Fruit fly (Drosophila melanogaster) whole organism, embryonic: ENCODE results near the gene CG6693.

Source experiments
- ATbp ChIP-seq: fragments of 200-800 bp; sonication (Bioruptor generic); optimal IDR thresholded peaks from 2 replicates; lab custom pipeline; 2017; ENCODE audit warnings: missing biosample characterization, mild to moderate bottlenecking, missing genetic modification characterization, missing genetic modification reagents
- Asciz ChIP-seq: fragments of 200-800 bp; sonication (Bioruptor generic); optimal IDR thresholded peaks from 2 replicates; lab custom pipeline; 2017; ENCODE audit warnings: missing biosample characterization, mild to moderate bottlenecking, missing genetic modification characterization, missing genetic modification reagents
- Awh ChIP-seq: fragments of 200-800 bp; sonication (Bioruptor generic); IDR thresholded peaks from 2 replicates; pipeline ENCODE4, ENCODE4 v1.3.6; 2022; ENCODE audit warnings: missing biosample characterization, missing genetic modification characterization
- Bgb ChIP-seq: fragments of 200-800 bp; sonication (Bioruptor generic); IDR thresholded peaks from 2 replicates; pipeline ENCODE4 v1.3.6; 2022; ENCODE audit warnings: missing biosample characterization, missing genetic modification characterization; ENCODE audit not compliant: partially characterized antibody
- CG11085 ChIP-seq: fragments of 200-800 bp; sonication (Bioruptor generic); IDR thresholded peaks from 2 replicates; pipeline ENCODE4 v1.3.6; 2022; ENCODE audit warnings: missing biosample characterization, missing genetic modification characterization
- CG11456 ChIP-seq: fragments of 200-800 bp; sonication (Bioruptor generic); IDR thresholded peaks from 3 replicates; pipeline ENCODE4 v1.3.6; 2022; ENCODE audit warnings: missing biosample characterization, missing genetic modification characterization
- CG1233 ChIP-seq: fragments of 200-800 bp; sonication (Bioruptor generic); optimal IDR thresholded peaks from 4 replicates; lab custom pipeline; 2018; ENCODE audit warnings: missing biosample characterization, mild to moderate bottlenecking, missing genetic modification characterization
- CG12659 ChIP-seq: fragments of 200-800 bp; sonication (Bioruptor generic); optimal IDR thresholded peaks from 3 replicates; lab custom pipeline; 2017; ENCODE audit warnings: mild to moderate bottlenecking, missing biosample characterization, missing genetic modification reagents, missing genetic modification characterization
- CG14014 ChIP-seq: fragments of 200-800 bp; sonication (Bioruptor generic); IDR thresholded peaks from 2 replicates; pipeline ENCODE4 v1.3.6; 2022; ENCODE audit warnings: missing biosample characterization, missing genetic modification characterization
- CG14667 ChIP-seq: fragments of 200-800 bp; sonication (Bioruptor generic); IDR thresholded peaks from 2 replicates; pipeline ENCODE4 v1.3.6; 2022; ENCODE audit warnings: missing biosample characterization, missing genetic modification characterization
- CG15696 ChIP-seq: fragments of 200-800 bp; sonication (Bioruptor generic); optimal IDR thresholded peaks from 2 replicates; lab custom pipeline; 2019; ENCODE audit warnings: missing biosample characterization, mild to moderate bottlenecking, missing genetic modification characterization, moderate library complexity
- CG17829 ChIP-seq: fragments of 200-800 bp; optimal IDR thresholded peaks from 2 replicates; lab custom pipeline; 2019; ENCODE audit warnings: missing biosample characterization, mild to moderate bottlenecking, missing genetic modification characterization, moderate library complexity
- CG3065 ChIP-seq: fragments of 200-800 bp; sonication (Bioruptor generic); optimal IDR thresholded peaks from 2 replicates; lab custom pipeline; 2016; ENCODE audit warnings: missing biosample characterization, missing genetic modification characterization
- CG3995 ChIP-seq: fragments of 200-800 bp; sonication (Bioruptor generic); optimal IDR thresholded peaks from 3 replicates; lab custom pipeline; 2016; ENCODE audit warnings: missing biosample characterization, missing genetic modification characterization
- CG4617 ChIP-seq: fragments of 200-800 bp; sonication (Bioruptor generic); optimal IDR thresholded peaks from 3 replicates; lab custom pipeline; 2016; ENCODE audit warnings: missing biosample characterization, missing genetic modification characterization, borderline replicate concordance
- CG7271 ChIP-seq: fragments of 200-800 bp; sonication (Bioruptor generic); optimal IDR thresholded peaks from 2 replicates; lab custom pipeline; 2018; ENCODE audit warnings: missing biosample characterization, mild to moderate bottlenecking, missing genetic modification characterization, moderate library complexity
- CG9437 ChIP-seq: fragments of 200-800 bp; sonication (Bioruptor generic); optimal IDR thresholded peaks from 2 replicates; lab custom pipeline; 2018; ENCODE audit warnings: missing biosample characterization, mild to moderate bottlenecking, missing genetic modification characterization
- Dip3 ChIP-seq: fragments of 200-800 bp; sonication (Bioruptor generic); optimal IDR thresholded peaks from 3 replicates; lab custom pipeline; 2016; ENCODE audit warnings: missing biosample characterization, missing genetic modification characterization
- ERR ChIP-seq: fragments of 200-800 bp; sonication (Bioruptor generic); optimal IDR thresholded peaks from 2 replicates; lab custom pipeline; 2016; ENCODE audit warnings: missing biosample characterization, missing genetic modification characterization
- Eip74EF ChIP-seq, 2 experiments: fragments of 200-800 bp in 1 of 2; fragments of >200 bp in 1 of 2; sonication (Bioruptor generic) in 1 of 2; optimal IDR thresholded peaks; 2 replicates each; lab custom pipeline; 2017 to 2019; ENCODE audit warnings: missing biosample characterization in 2 of 2, missing genetic modification characterization in 2 of 2, mild to moderate bottlenecking in 1 of 2, moderate library complexity in 1 of 2
- Hey ChIP-seq: fragments of 200-800 bp; sonication (Bioruptor generic); optimal IDR thresholded peaks from 3 replicates; lab custom pipeline; 2018; ENCODE audit warnings: missing biosample characterization, mild to moderate bottlenecking, missing genetic modification characterization
- HmgZ ChIP-seq: fragments of 200-800 bp; sonication (Bioruptor generic); optimal IDR thresholded peaks from 2 replicates; lab custom pipeline; 2018; ENCODE audit warnings: missing biosample characterization, mild to moderate bottlenecking, missing genetic modification characterization
- Meics ChIP-seq: fragments of 200-800 bp; sonication (Bioruptor generic); optimal IDR thresholded peaks from 2 replicates; lab custom pipeline; 2017; ENCODE audit warnings: missing biosample characterization, mild to moderate bottlenecking, missing genetic modification characterization
- Pdp1 ChIP-seq, 2 experiments: fragments of 200-800 bp; sonication (Bioruptor generic); optimal IDR thresholded peaks; 3 replicates each; lab custom pipeline; 2016; ENCODE audit warnings: missing biosample characterization in 2 of 2, missing genetic modification characterization in 2 of 2, mild to moderate bottlenecking in 1 of 2, moderate library complexity in 1 of 2
- Rfx ChIP-seq: fragments of 200-800 bp; sonication (Bioruptor generic); IDR thresholded peaks from 2 replicates; pipeline ENCODE4 v1.3.6; 2022; ENCODE audit warnings: missing biosample characterization, missing genetic modification characterization
- Rx ChIP-seq: fragments of 200-800 bp; sonication (Bioruptor generic); IDR thresholded peaks from 2 replicates; pipeline ENCODE4 v1.3.6; 2022; ENCODE audit warnings: missing biosample characterization, missing genetic modification characterization
- Sin3A ChIP-seq: fragments of >200 bp; optimal IDR thresholded peaks from 2 replicates; lab custom pipeline; 2018
- Spps ChIP-seq: fragments of 200-800 bp; sonication (Bioruptor generic); optimal IDR thresholded peaks from 2 replicates; lab custom pipeline; 2018; ENCODE audit warnings: missing biosample characterization, mild to moderate bottlenecking, missing genetic modification characterization
- Tbp ChIP-seq: fragments of >200 bp; optimal IDR thresholded peaks from 2 replicates; lab custom pipeline; 2018; ENCODE audit warnings: missing biosample characterization, missing genetic modification characterization
- Vsx1 ChIP-seq: fragments of 200-800 bp; sonication (Bioruptor generic); optimal IDR thresholded peaks from 2 replicates; lab custom pipeline; 2017; ENCODE audit warnings: missing biosample characterization, mild to moderate bottlenecking, missing genetic modification characterization, missing genetic modification reagents
- ato ChIP-seq: fragments of 200-800 bp; sonication (Bioruptor generic); IDR thresholded peaks from 2 replicates; pipeline ENCODE4 v1.3.6; 2022; ENCODE audit warnings: missing biosample characterization, missing genetic modification characterization; ENCODE audit not compliant: partially characterized antibody
- cas ChIP-seq: fragments of 200-800 bp; sonication (Bioruptor generic); IDR thresholded peaks from 2 replicates; pipeline ENCODE4 v1.3.6; 2022; ENCODE audit warnings: missing biosample characterization, missing genetic modification characterization
- chn ChIP-seq: fragments of 200-800 bp; sonication (Bioruptor generic); optimal IDR thresholded peaks from 2 replicates; lab custom pipeline; 2016; ENCODE audit warnings: missing biosample characterization, missing genetic modification characterization
- fd102C ChIP-seq: fragments of 200-800 bp; sonication (Bioruptor generic); optimal IDR thresholded peaks from 2 replicates; lab custom pipeline; 2018; ENCODE audit warnings: missing biosample characterization, mild to moderate bottlenecking, missing genetic modification characterization, moderate library complexity
- fru ChIP-seq: fragments of >200 bp; optimal IDR thresholded peaks from 2 replicates; lab custom pipeline; 2017
- her ChIP-seq: fragments of 200-800 bp; sonication (Bioruptor generic); optimal IDR thresholded peaks from 2 replicates; lab custom pipeline; 2016; ENCODE audit warnings: missing biosample characterization, missing genetic modification characterization
- jing ChIP-seq: fragments of 200-800 bp; sonication (Bioruptor generic); optimal IDR thresholded peaks from 2 replicates; lab custom pipeline; 2018; ENCODE audit warnings: missing biosample characterization, mild to moderate bottlenecking, missing genetic modification characterization
- nom ChIP-seq: fragments of 200-800 bp; sonication (Bioruptor generic); optimal IDR thresholded peaks from 2 replicates; lab custom pipeline; 2017; ENCODE audit warnings: missing biosample characterization, missing genetic modification characterization, mild to moderate bottlenecking, moderate library complexity, missing genetic modification reagents
- oc ChIP-seq: fragments of 200-800 bp; sonication (Bioruptor generic); optimal IDR thresholded peaks from 2 replicates; lab custom pipeline; 2018; ENCODE audit warnings: missing biosample characterization, mild to moderate bottlenecking, missing genetic modification characterization, moderate library complexity
- pho ChIP-seq: fragments of 200-800 bp; sonication (Bioruptor generic); optimal IDR thresholded peaks from 2 replicates; lab custom pipeline; 2016; ENCODE audit warnings: missing biosample characterization, missing genetic modification characterization
- pita ChIP-seq: fragments of 200-800 bp; sonication (Bioruptor generic); optimal IDR thresholded peaks from 2 replicates; lab custom pipeline; 2017; ENCODE audit warnings: missing biosample characterization, mild to moderate bottlenecking, missing genetic modification characterization
- psq ChIP-seq: fragments of 200-800 bp; sonication (Bioruptor generic); optimal IDR thresholded peaks from 2 replicates; lab custom pipeline; 2017; ENCODE audit warnings: missing biosample characterization, missing genetic modification characterization
- row ChIP-seq: fragments of 200-800 bp; sonication (Bioruptor generic); IDR thresholded peaks from 3 replicates; pipeline ENCODE4 v1.3.6; 2022; ENCODE audit warnings: missing biosample characterization, missing genetic modification characterization
- sd ChIP-seq: fragments of 200-800 bp; sonication (Bioruptor generic); optimal IDR thresholded peaks from 3 replicates; lab custom pipeline; 2018; ENCODE audit warnings: missing biosample characterization, mild to moderate bottlenecking, missing genetic modification characterization, moderate library complexity
- sisA ChIP-seq: fragments of 200-800 bp; sonication (Bioruptor generic); IDR thresholded peaks from 2 replicates; pipeline ENCODE4 v1.3.6; 2022; ENCODE audit warnings: missing biosample characterization, missing genetic modification characterization
- so ChIP-seq: fragments of 200-800 bp; sonication (Bioruptor generic); IDR thresholded peaks from 3 replicates; pipeline ENCODE4 v1.3.6; 2022; ENCODE audit warnings: missing biosample characterization, missing genetic modification characterization
- sqz ChIP-seq: fragments of 200-800 bp; sonication (Bioruptor generic); optimal IDR thresholded peaks from 3 replicates; lab custom pipeline; 2018; ENCODE audit warnings: missing biosample characterization, mild to moderate bottlenecking, missing genetic modification characterization
- sug ChIP-seq: fragments of 200-800 bp; optimal IDR thresholded peaks from 2 replicates; lab custom pipeline; 2019; ENCODE audit warnings: missing biosample characterization, mild to moderate bottlenecking, missing genetic modification characterization, moderate library complexity
- tna ChIP-seq: fragments of 200-800 bp; sonication (Bioruptor generic); IDR thresholded peaks from 2 replicates; pipeline ENCODE4 v1.3.6; 2022; ENCODE audit warnings: missing biosample characterization, missing genetic modification characterization; ENCODE audit not compliant: partially characterized antibody
- trem ChIP-seq: fragments of 200-800 bp; optimal IDR thresholded peaks from 3 replicates; lab custom pipeline; 2019; ENCODE audit warnings: missing biosample characterization, mild to moderate bottlenecking, missing genetic modification characterization, moderate library complexity

The CG6693 gene

dm6 chr3R:11200042-11200884 lies 21.2 kb downstream of the CG6693 start (continued):
- TF ChIP-seq sd (tag; lab: Kevin White, UChicago), result no peak
- TF ChIP-seq Bgb (GFP tag; lab: Robert Waterston, UW), result no peak
- no peak for TF ChIP-seq Asciz (GFP tag; lab: Kevin White, UChicago)
- 0 out of 3 replicates have a peak, but pooled peaks have one; percentile 36 for TF ChIP-seq CG11456
- no peak for TF ChIP-seq row (GFP tag; lab: Robert Waterston, UW)
- no peak for TF ChIP-seq CG9437 (GFP tag; lab: Kevin White, UChicago)
- TF ChIP-seq Hey, result no peak
- TF ChIP-seq Spps (tag; lab: Kevin White, UChicago), result no peak
- TF ChIP-seq CG3995 (GFP tag; lab: Kevin White, UChicago), result no peak
- no peak for TF ChIP-seq cas (GFP tag; lab: Robert Waterston, UW)
- TF ChIP-seq Rx (GFP tag; lab: Robert Waterston, UW), result no peak
- TF ChIP-seq Pdp1 (GFP tag; optimal IDR thresholded peaks at IDR 0.05; lab: Kevin White, UChicago), result peak in 1 of 2 experiments; percentile 98
- TF ChIP-seq sisA (GFP tag; lab: Robert Waterston, UW), result no peak
- TF ChIP-seq Dip3 (GFP tag; lab: Kevin White, UChicago), result no peak
- TF ChIP-seq Sin3A (lab: Kevin White, UChicago), result no peak
- no peak for TF ChIP-seq ato (GFP tag; lab: Robert Waterston, UW)
- TF ChIP-seq fru, result no peak
- no peak for TF ChIP-seq CG3065 (GFP tag; lab: Kevin White, UChicago)
- TF ChIP-seq Meics (GFP tag; lab: Kevin White, UChicago), result no peak
- TF ChIP-seq CG1233 (GFP tag; lab: Kevin White, UChicago), result no peak
- peak; percentile 14 for TF ChIP-seq CG17829 (tag; lab: Kevin White, UChicago)
- TF ChIP-seq sug (tag; lab: Kevin White, UChicago), result peak; percentile 85
- peak; percentile 48 for TF ChIP-seq HmgZ (tag; lab: Kevin White, UChicago)
- TF ChIP-seq sqz (GFP tag; lab: Kevin White, UChicago), result no peak
- peak; percentile 41 for TF ChIP-seq Vsx1 (GFP tag; lab: Kevin White, UChicago)
- TF ChIP-seq CG14014 (GFP tag; lab: Robert Waterston, UW), result no peak
- no peak for TF ChIP-seq Awh (GFP tag; lab: Robert Waterston, UW)
- no peak for TF ChIP-seq CG4617 (GFP tag; lab: Kevin White, UChicago)
- TF ChIP-seq oc (tag; lab: Kevin White, UChicago), result no peak
- TF ChIP-seq CG15696 (tag; lab: Kevin White, UChicago), result no peak
- no peak for TF ChIP-seq trem (tag; lab: Kevin White, UChicago)
- no peak for TF ChIP-seq her (GFP tag; lab: Kevin White, UChicago)
- peak; percentile 46 for TF ChIP-seq ATbp (GFP tag; lab: Kevin White, UChicago)
- TF ChIP-seq so (GFP tag; lab: Robert Waterston, UW), result no peak
- no peak for TF ChIP-seq Tbp (GFP tag; lab: Kevin White, UChicago)
- TF ChIP-seq fd102C, result no peak
- no peak for TF ChIP-seq jing
- TF ChIP-seq CG7271 (tag; lab: Kevin White, UChicago), result no peak
- no peak for TF ChIP-seq ERR
- TF ChIP-seq Rfx, result no peak
- TF ChIP-seq Eip74EF (GFP tag; optimal IDR thresholded peaks at IDR 0.05; lab: Kevin White, UChicago), result no peak
- TF ChIP-seq pho (GFP tag; lab: Kevin White, UChicago), result no peak
- TF ChIP-seq CG14667 (GFP tag; lab: Robert Waterston, UW), result no peak
- TF ChIP-seq CG12659 (GFP tag; lab: Kevin White, UChicago), result no peak
- TF ChIP-seq CG11085, result no peak
- no peak for TF ChIP-seq psq (GFP tag; lab: Kevin White, UChicago)
- TF ChIP-seq chn (GFP tag; lab: Kevin White, UChicago), result no peak
- TF ChIP-seq pita (GFP tag; lab: Kevin White, UChicago), result no peak
- peak; percentile 1 for TF ChIP-seq nom (GFP tag; lab: Kevin White, UChicago)
- no peak for TF ChIP-seq tna (GFP tag; lab: Robert Waterston, UW)
